Fruit fly (Drosophila melanogaster): ENCODE results near the gene CG7829.
A peak's percentile ranks its signal among the peaks of the same experiment; 100 is the strongest.

The CG7829 gene

dm6 chr3R:29834759-29835709 is 17.5 kb upstream of the CG7829 start, which contains the start of gene Atg16:
Gene Atg16 (minus strand): TSS chr3R:29835101.
- TF ChIP-seq Clk (GFP tag; optimal IDR thresholded peaks at IDR 0.05) (no peak), CG14711 (tag; optimal IDR thresholded peaks at IDR 0.05) (no peak), CG1620 (GFP tag; optimal IDR thresholded peaks at IDR 0.05) (peak; percentile 50), CG12768 (GFP tag; optimal IDR thresholded peaks at IDR 0.05) (peak; percentile 10), toe (GFP tag; optimal IDR thresholded peaks at IDR 0.05) (peak; percentile 31), ovo (GFP tag; optimal IDR thresholded peaks at IDR 0.05) (no peak), CG11617 (GFP tag; optimal IDR thresholded peaks at IDR 0.05) (peak; percentile 19), CG5204 (GFP tag; optimal IDR thresholded peaks at IDR 0.05) (peak; percentile 30), cic (GFP tag; optimal IDR thresholded peaks at IDR 0.05) (no peak), Mnt (GFP tag; optimal IDR thresholded peaks at IDR 0.05) (no peak), kay (GFP tag; ENCODE audit: borderline replicate concordance) (peak; percentile 49), CG7101 (tag; optimal IDR thresholded peaks at IDR 0.05) (peak; percentile 4), Crg-1 (GFP tag; optimal IDR thresholded peaks at IDR 0.05) (peak; percentile 27), pad (GFP tag; optimal IDR thresholded peaks at IDR 0.05) (peak; percentile 50), bab1 (GFP tag; optimal IDR thresholded peaks at IDR 0.05) (peak; percentile 7), CG33017 (tag; optimal IDR thresholded peaks at IDR 0.05) (no peak), CG7045 (GFP tag; optimal IDR thresholded peaks at IDR 0.05) (no peak), Hr96 (GFP tag; optimal IDR thresholded peaks at IDR 0.05) (no peak), tj (GFP tag; optimal IDR thresholded peaks at IDR 0.05) (no peak), cnc (optimal IDR thresholded peaks at IDR 0.05) (no peak)

DNA sequence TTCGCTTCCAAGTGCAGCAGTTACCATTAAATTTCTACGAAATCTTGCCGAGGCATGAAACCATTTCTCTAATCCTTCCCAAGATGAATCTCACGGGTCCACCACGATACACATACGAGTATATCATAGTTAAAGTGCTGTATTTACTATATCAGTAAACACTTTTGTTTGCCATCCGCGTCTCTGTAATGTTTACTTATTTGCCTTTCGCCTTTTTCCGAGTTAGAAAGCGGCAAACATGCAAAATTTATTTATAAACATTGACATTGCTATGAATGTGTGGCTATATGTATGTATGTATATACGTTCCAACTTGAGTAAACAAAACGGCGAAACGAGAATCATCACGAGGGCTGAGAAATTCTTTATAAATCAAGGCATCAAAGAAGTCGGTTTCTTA is 13.4 kb upstream of the CG7829 start:
- TF ChIP-seq cic (GFP tag; optimal IDR thresholded peaks at IDR 0.05) (peak; percentile 57), CG11617 (GFP tag; optimal IDR thresholded peaks at IDR 0.05) (no peak), CG12768 (GFP tag; optimal IDR thresholded peaks at IDR 0.05) (peak; percentile 17), pad (GFP tag; optimal IDR thresholded peaks at IDR 0.05) (peak; percentile 31), ovo (GFP tag; optimal IDR thresholded peaks at IDR 0.05) (no peak), CG33017 (tag; optimal IDR thresholded peaks at IDR 0.05) (peak; percentile 55), Mnt (GFP tag; optimal IDR thresholded peaks at IDR 0.05) (no peak), CG14711 (tag; optimal IDR thresholded peaks at IDR 0.05) (peak; percentile 69), tj (GFP tag; optimal IDR thresholded peaks at IDR 0.05) (no peak), Crg-1 (GFP tag; optimal IDR thresholded peaks at IDR 0.05) (peak; percentile 9), CG1620 (GFP tag; optimal IDR thresholded peaks at IDR 0.05) (no peak), CG7101 (tag; optimal IDR thresholded peaks at IDR 0.05) (peak; percentile 69), toe (GFP tag; optimal IDR thresholded peaks at IDR 0.05) (no peak), CG5204 (GFP tag; optimal IDR thresholded peaks at IDR 0.05) (no peak), cnc (optimal IDR thresholded peaks at IDR 0.05) (no peak), CG7045 (GFP tag; optimal IDR thresholded peaks at IDR 0.05) (peak; percentile 79), Hr96 (GFP tag; optimal IDR thresholded peaks at IDR 0.05) (peak; percentile 29)

dm6 chr3R:29829228-29829786 is 11.7 kb upstream of the CG7829 start:
- TF ChIP-seq toe (GFP tag; optimal IDR thresholded peaks at IDR 0.05), result no peak
- no peak for TF ChIP-seq CG33017 (tag; optimal IDR thresholded peaks at IDR 0.05)
- TF ChIP-seq CG5204 (GFP tag; optimal IDR thresholded peaks at IDR 0.05), result no peak
- no peak for TF ChIP-seq pad (GFP tag; optimal IDR thresholded peaks at IDR 0.05)
- TF ChIP-seq CG11617 (GFP tag; optimal IDR thresholded peaks at IDR 0.05), result no peak

- TF ChIP-seq CG7045 (GFP tag; optimal IDR thresholded peaks at IDR 0.05) (no peak), tj (GFP tag; optimal IDR thresholded peaks at IDR 0.05) (no peak), bab1 (GFP tag; optimal IDR thresholded peaks at IDR 0.05) (no peak), Mnt (GFP tag; optimal IDR thresholded peaks at IDR 0.05) (no peak), Crg-1 (GFP tag; optimal IDR thresholded peaks at IDR 0.05) (no peak), ovo (GFP tag; optimal IDR thresholded peaks at IDR 0.05) (no peak), CG14711 (tag; optimal IDR thresholded peaks at IDR 0.05) (no peak), Clk (GFP tag; optimal IDR thresholded peaks at IDR 0.05) (no peak), CG7101 (tag; optimal IDR thresholded peaks at IDR 0.05) (no peak), CG11617 (GFP tag; optimal IDR thresholded peaks at IDR 0.05) (no peak), pad (GFP tag; optimal IDR thresholded peaks at IDR 0.05) (no peak), Hr96 (GFP tag; optimal IDR thresholded peaks at IDR 0.05) (no peak), toe (GFP tag; optimal IDR thresholded peaks at IDR 0.05) (no peak), cic (GFP tag; optimal IDR thresholded peaks at IDR 0.05) (no peak), CG5204 (GFP tag; optimal IDR thresholded peaks at IDR 0.05) (no peak), CG1620 (GFP tag; optimal IDR thresholded peaks at IDR 0.05) (no peak), cnc (optimal IDR thresholded peaks at IDR 0.05) (no peak), kay (GFP tag; ENCODE audit: borderline replicate concordance) (no peak)
Measured at dm6 chr3R:29818434-29819268, 1.1 kb upstream of the CG7829 start, which contains the start of gene neo. Gene neo (plus strand): TSS chr3R:29819131.

- TF ChIP-seq CG1620 (GFP tag; optimal IDR thresholded peaks at IDR 0.05) (no peak), bab1 (GFP tag; optimal IDR thresholded peaks at IDR 0.05) (no peak), toe (GFP tag; optimal IDR thresholded peaks at IDR 0.05) (no peak), cic (GFP tag; optimal IDR thresholded peaks at IDR 0.05) (no peak), Hr96 (GFP tag; optimal IDR thresholded peaks at IDR 0.05) (no peak), CG14711 (tag; optimal IDR thresholded peaks at IDR 0.05) (no peak), cnc (optimal IDR thresholded peaks at IDR 0.05) (no peak), CG12768 (GFP tag; optimal IDR thresholded peaks at IDR 0.05) (no peak), CG7101 (tag; optimal IDR thresholded peaks at IDR 0.05) (no peak), Mnt (GFP tag; optimal IDR thresholded peaks at IDR 0.05) (no peak), pad (GFP tag; optimal IDR thresholded peaks at IDR 0.05) (no peak), CG33017 (tag; optimal IDR thresholded peaks at IDR 0.05) (no peak), kay (GFP tag; ENCODE audit: borderline replicate concordance) (no peak), Crg-1 (GFP tag; optimal IDR thresholded peaks at IDR 0.05) (no peak), Clk (GFP tag; optimal IDR thresholded peaks at IDR 0.05) (no peak), CG11617 (GFP tag; optimal IDR thresholded peaks at IDR 0.05) (no peak), tj (GFP tag; optimal IDR thresholded peaks at IDR 0.05) (no peak)
Measured at dm6 chr3R:29816266-29816665, 1.3 kb downstream of the CG7829 start, which contains the start of gene Vps16B. Gene Vps16B (minus strand): TSS chr3R:29816451.

All from whole organism, adult.